Fruit fly (Drosophila melanogaster) whole organism, embryonic: ENCODE results near the gene CG1092.

Source experiments
- CG7372 ChIP-seq: fragments of 200-800 bp; sonication (Bioruptor generic); IDR thresholded peaks from 2 replicates; pipeline ENCODE4 v1.3.6; 2022; ENCODE audit warnings: missing biosample characterization, missing genetic modification characterization
- CTCF ChIP-seq: fragments of 200-800 bp; sonication (Bioruptor generic); optimal IDR thresholded peaks from 2 replicates; lab custom pipeline; 2017; ENCODE audit warnings: missing biosample characterization, mild to moderate bottlenecking, missing genetic modification characterization, moderate library complexity
- CoRest ChIP-seq: fragments of 200-800 bp; sonication (Bioruptor generic); optimal IDR thresholded peaks from 3 replicates; lab custom pipeline; 2018; ENCODE audit warnings: missing biosample characterization, mild to moderate bottlenecking, missing genetic modification characterization, moderate library complexity
- Dbx ChIP-seq: fragments of 200-800 bp; sonication (Bioruptor generic); IDR thresholded peaks from 3 replicates; pipeline ENCODE4 v1.3.6; 2022; ENCODE audit warnings: missing biosample characterization, missing genetic modification characterization
- Elba2 ChIP-seq: fragments of 200-800 bp; sonication (Bioruptor generic); optimal IDR thresholded peaks from 3 replicates; lab custom pipeline; 2016; ENCODE audit warnings: missing biosample characterization, missing genetic modification characterization
- Neu2 ChIP-seq: fragments of 200-800 bp; sonication (Bioruptor generic); optimal IDR thresholded peaks from 3 replicates; lab custom pipeline; 2016; ENCODE audit warnings: missing biosample characterization, missing genetic modification characterization, borderline replicate concordance
- nau ChIP-seq: fragments of 200-800 bp; sonication (Bioruptor generic); optimal IDR thresholded peaks from 3 replicates; lab custom pipeline; 2017; ENCODE audit warnings: missing biosample characterization, mild to moderate bottlenecking, missing genetic modification characterization, missing genetic modification reagents
- peb ChIP-seq: fragments of 200-800 bp; sonication (Bioruptor generic); IDR thresholded peaks from 2 replicates; pipeline ENCODE4 v1.3.6; 2022; ENCODE audit warnings: missing biosample characterization, missing genetic modification characterization
- pfk ChIP-seq: fragments of 200-800 bp; sonication (Bioruptor generic); optimal IDR thresholded peaks from 2 replicates; lab custom pipeline; 2018; ENCODE audit warnings: missing biosample characterization, mild to moderate bottlenecking, missing genetic modification characterization, moderate library complexity

- TF ChIP-seq nau (GFP tag; lab: Kevin White, UChicago) = no peak
- TF ChIP-seq CG7372 (GFP tag; lab: Robert Waterston, UW) = no peak
- peak; percentile 42 for TF ChIP-seq CoRest (tag; lab: Kevin White, UChicago)
- no peak for TF ChIP-seq CTCF
- TF ChIP-seq Dbx (GFP tag; lab: Robert Waterston, UW) = no peak
- TF ChIP-seq peb = no peak
- TF ChIP-seq Neu2 (GFP tag; lab: Kevin White, UChicago) = no peak
- TF ChIP-seq Elba2 (GFP tag; lab: Kevin White, UChicago) = no peak
- no peak for TF ChIP-seq pfk (GFP tag; lab: Kevin White, UChicago)
Observed at dm6 chr3R:4232139-4233017, 34.2 kb upstream of the CG1092 start, which contains the start of gene CG14641.
